Fruit fly (Drosophila melanogaster) whole organism, wandering third instar larva: ENCODE measurements around the gene Ask1.

Source experiments
- Abd-B ChIP-seq: fragments of >200 bp; optimal IDR thresholded peaks from 2 replicates; lab custom pipeline; 2017; ENCODE audit warnings: missing biosample characterization, missing genetic modification characterization
- CG9705 ChIP-seq: fragments of 200-800 bp; sonication (Bioruptor generic); optimal IDR thresholded peaks from 2 replicates; lab custom pipeline; 2018; ENCODE audit warnings: missing biosample characterization, mild to moderate bottlenecking, missing genetic modification characterization
- Dfd ChIP-seq: fragments of >200 bp; optimal IDR thresholded peaks from 2 replicates; lab custom pipeline; 2017; ENCODE audit warnings: missing biosample characterization, missing genetic modification characterization
- Dif ChIP-seq: fragments of 200-275, 200-300 bp; sonication (Bioruptor generic); optimal IDR thresholded peaks from 2 replicates; lab custom pipeline; 2018; ENCODE audit warnings: missing biosample characterization, missing genetic modification characterization; ENCODE audit not compliant: partially characterized antibody
- GATAd ChIP-seq: sonication (Bioruptor generic); optimal IDR thresholded peaks from 2 replicates; lab custom pipeline; 2016; ENCODE audit warnings: missing biosample characterization, missing genetic modification characterization
- HLH106 ChIP-seq: fragments of 200-800 bp; optimal IDR thresholded peaks from 3 replicates; lab custom pipeline; 2019; ENCODE audit warnings: missing biosample characterization, mild to moderate bottlenecking, missing genetic modification characterization, moderate library complexity
- Hnf4 ChIP-seq: fragments of 200-800 bp; sonication (Bioruptor generic); optimal IDR thresholded peaks from 2 replicates; lab custom pipeline; 2016; ENCODE audit warnings: missing biosample characterization, mild to moderate bottlenecking, missing genetic modification characterization
- Hr78 ChIP-seq: fragments of >200 bp; optimal IDR thresholded peaks from 2 replicates; lab custom pipeline; 2017; ENCODE audit warnings: missing biosample characterization, missing genetic modification characterization
- Hr83 ChIP-seq: fragments of 200-300 bp; sonication (Bioruptor generic); optimal IDR thresholded peaks from 2 replicates; lab custom pipeline; 2016; ENCODE audit warnings: missing biosample characterization, mild to moderate bottlenecking, missing genetic modification characterization, moderate library complexity; ENCODE audit not compliant: poor library complexity, severe bottlenecking
- Jra ChIP-seq: sonication (Bioruptor generic); optimal IDR thresholded peaks from 2 replicates; lab custom pipeline; 2016; ENCODE audit warnings: missing biosample characterization, missing genetic modification characterization
- Mio ChIP-seq: sonication (Bioruptor generic); optimal IDR thresholded peaks from 2 replicates; lab custom pipeline; 2016; ENCODE audit warnings: missing biosample characterization, missing genetic modification characterization
- Myc ChIP-seq: fragments of >200 bp; optimal IDR thresholded peaks from 2 replicates; lab custom pipeline; 2017
- OdsH ChIP-seq: fragments of 200-800 bp; sonication (Bioruptor generic); optimal IDR thresholded peaks from 2 replicates; lab custom pipeline; 2016; ENCODE audit warnings: missing biosample characterization, mild to moderate bottlenecking, missing genetic modification characterization
- Rel ChIP-seq, 2 experiments: fragments of 200-800 bp; sonication (Bioruptor generic) in 1 of 2; optimal IDR thresholded peaks; 2 replicates in 1 of 2; 3 replicates in 1 of 2; lab custom pipeline; 2016 to 2019; ENCODE audit warnings: mild to moderate bottlenecking in 2 of 2, missing biosample characterization in 2 of 2, missing genetic modification characterization in 2 of 2, moderate library complexity in 1 of 2
- Sp1 ChIP-seq: fragments of 200-800 bp; sonication (Bioruptor generic); optimal IDR thresholded peaks from 3 replicates; lab custom pipeline; 2019; ENCODE audit warnings: missing biosample characterization, mild to moderate bottlenecking, missing genetic modification characterization, moderate library complexity
- Vsx2 ChIP-seq: fragments of 200-300, 225-300 bp; sonication (Bioruptor generic); optimal IDR thresholded peaks from 2 replicates; lab custom pipeline; 2018; ENCODE audit warnings: missing biosample characterization, missing genetic modification characterization; ENCODE audit not compliant: partially characterized antibody
- br ChIP-seq: fragments of 200-800 bp; sonication (Bioruptor generic); optimal IDR thresholded peaks from 2 replicates; lab custom pipeline; 2016; ENCODE audit warnings: missing biosample characterization, missing genetic modification characterization
- brk ChIP-seq: fragments of 200-800 bp; sonication (Bioruptor generic); optimal IDR thresholded peaks from 2 replicates; lab custom pipeline; 2016; ENCODE audit warnings: missing biosample characterization, mild to moderate bottlenecking, missing genetic modification characterization
- dl ChIP-seq, 2 experiments: fragments of 175-275, 200-275 bp in 1 of 2; fragments of 200-275 bp in 1 of 2; sonication (Bioruptor generic); optimal IDR thresholded peaks; lab custom pipeline; 2018; ENCODE audit warnings: mild to moderate bottlenecking in 2 of 2, missing biosample characterization in 2 of 2, missing genetic modification characterization in 2 of 2, moderate library complexity in 2 of 2; ENCODE audit not compliant: partially characterized antibody in 2 of 2, insufficient read depth in 1 of 2
- dsf ChIP-seq: sonication (Bioruptor generic); optimal IDR thresholded peaks from 2 replicates; lab custom pipeline; 2016; ENCODE audit warnings: missing biosample characterization, missing genetic modification characterization, borderline replicate concordance
- foxo ChIP-seq, 2 experiments: fragments of 200-800 bp; sonication (Bioruptor generic); optimal IDR thresholded peaks; 2 replicates in 1 of 2; 3 replicates in 1 of 2; lab custom pipeline; 2016 to 2017; ENCODE audit warnings: missing biosample characterization in 2 of 2, missing genetic modification characterization in 2 of 2
- fru ChIP-seq: fragments of 200-800 bp; sonication (Bioruptor generic); optimal IDR thresholded peaks from 3 replicates; lab custom pipeline; 2016; ENCODE audit warnings: missing biosample characterization, mild to moderate bottlenecking, missing genetic modification characterization
- h ChIP-seq: fragments of 200-800 bp; sonication (Bioruptor generic); optimal IDR thresholded peaks from 3 replicates; lab custom pipeline; 2016; ENCODE audit warnings: missing biosample characterization, mild to moderate bottlenecking, missing genetic modification characterization
- lola ChIP-seq: fragments of >200 bp; optimal IDR thresholded peaks from 2 replicates; lab custom pipeline; 2017; ENCODE audit warnings: missing biosample characterization, missing genetic modification characterization
- pan ChIP-seq: fragments of >200 bp; optimal IDR thresholded peaks from 2 replicates; lab custom pipeline; 2017
- psq ChIP-seq: fragments of 200-800 bp; sonication (Bioruptor generic); optimal IDR thresholded peaks from 3 replicates; lab custom pipeline; 2017; ENCODE audit warnings: missing biosample characterization, mild to moderate bottlenecking, missing genetic modification characterization, moderate library complexity
- sage ChIP-seq: fragments of 200-800 bp; sonication (Bioruptor generic); optimal IDR thresholded peaks from 2 replicates; lab custom pipeline; 2016; ENCODE audit warnings: missing biosample characterization, mild to moderate bottlenecking, missing genetic modification characterization
- sv ChIP-seq: fragments of 200-800 bp; sonication (Bioruptor generic); optimal IDR thresholded peaks from 3 replicates; lab custom pipeline; 2016; ENCODE audit warnings: missing biosample characterization, missing genetic modification characterization
- tai ChIP-seq: sonication (Bioruptor generic); optimal IDR thresholded peaks from 2 replicates; lab custom pipeline; 2016; ENCODE audit warnings: missing biosample characterization, missing genetic modification characterization
- usp ChIP-seq: fragments of >200 bp; optimal IDR thresholded peaks from 2 replicates; lab custom pipeline; 2017; ENCODE audit warnings: missing biosample characterization, missing genetic modification characterization
- woc ChIP-seq: sonication (Bioruptor generic); optimal IDR thresholded peaks from 2 replicates; lab custom pipeline; 2016; ENCODE audit warnings: missing biosample characterization, mild to moderate bottlenecking, missing genetic modification characterization

Gene Ask1

DNA sequence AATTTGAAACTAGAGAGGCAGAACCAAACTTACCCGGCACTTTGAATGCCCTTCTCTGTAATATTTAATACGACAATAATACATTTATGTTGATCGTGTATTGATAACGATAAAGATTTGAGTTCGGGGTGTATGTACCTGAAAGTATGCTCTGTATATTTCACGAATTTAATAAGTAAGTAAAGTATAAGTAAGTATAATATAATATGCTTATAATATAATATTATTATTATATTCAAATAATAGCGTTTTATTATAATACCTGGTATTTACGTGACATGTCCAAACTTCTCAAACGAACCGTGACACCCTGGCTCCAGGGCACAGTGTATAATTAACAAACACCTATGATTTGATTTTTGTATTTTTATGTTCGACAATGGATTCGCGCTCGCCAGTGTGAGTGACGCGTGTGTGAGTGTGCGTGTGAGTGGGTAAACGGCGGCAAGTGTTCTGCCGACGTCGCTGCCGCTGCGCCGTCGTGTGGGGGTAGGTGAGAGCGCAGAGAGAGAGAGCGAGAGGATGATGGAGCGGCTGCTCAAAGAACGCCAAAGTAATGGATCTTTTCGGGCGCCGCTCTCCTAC is 10.2 kb downstream of the Ask1 start:
- no peak for TF ChIP-seq psq (GFP tag; lab: Kevin White, UChicago)
- TF ChIP-seq sv = no peak
- TF ChIP-seq br = no peak
- TF ChIP-seq lola = no peak
- TF ChIP-seq CG9705 (GFP tag; lab: Kevin White, UChicago) = no peak
- no peak for TF ChIP-seq Vsx2 (GFP tag; lab: Kevin White, UChicago)
- no peak for TF ChIP-seq Sp1 (GFP tag; lab: Kevin White, UChicago)
- peak; percentile 78 for TF ChIP-seq Dif (GFP tag; lab: Kevin White, UChicago)
- TF ChIP-seq tai (GFP tag; lab: Kevin White, UChicago) = no peak
- TF ChIP-seq OdsH = no peak
- no peak for TF ChIP-seq usp (GFP tag; lab: Kevin White, UChicago)
- TF ChIP-seq Mio (GFP tag; lab: Kevin White, UChicago) = no peak
- no peak for TF ChIP-seq Hr78
- peak; percentile 56 to 70 for TF ChIP-seq dl (GFP tag; optimal IDR thresholded peaks at IDR 0.05; lab: Kevin White, UChicago; ENCODE audit: insufficient read depth in 1 of 2, partially characterized antibody in 2 of 2)
- peak; percentile 13 for TF ChIP-seq fru (GFP tag; lab: Kevin White, UChicago)
- TF ChIP-seq GATAd (GFP tag; lab: Kevin White, UChicago) = no peak
- TF ChIP-seq woc (GFP tag; lab: Kevin White, UChicago) = no peak
- no peak for TF ChIP-seq Abd-B (GFP tag; lab: Kevin White, UChicago)

DNA sequence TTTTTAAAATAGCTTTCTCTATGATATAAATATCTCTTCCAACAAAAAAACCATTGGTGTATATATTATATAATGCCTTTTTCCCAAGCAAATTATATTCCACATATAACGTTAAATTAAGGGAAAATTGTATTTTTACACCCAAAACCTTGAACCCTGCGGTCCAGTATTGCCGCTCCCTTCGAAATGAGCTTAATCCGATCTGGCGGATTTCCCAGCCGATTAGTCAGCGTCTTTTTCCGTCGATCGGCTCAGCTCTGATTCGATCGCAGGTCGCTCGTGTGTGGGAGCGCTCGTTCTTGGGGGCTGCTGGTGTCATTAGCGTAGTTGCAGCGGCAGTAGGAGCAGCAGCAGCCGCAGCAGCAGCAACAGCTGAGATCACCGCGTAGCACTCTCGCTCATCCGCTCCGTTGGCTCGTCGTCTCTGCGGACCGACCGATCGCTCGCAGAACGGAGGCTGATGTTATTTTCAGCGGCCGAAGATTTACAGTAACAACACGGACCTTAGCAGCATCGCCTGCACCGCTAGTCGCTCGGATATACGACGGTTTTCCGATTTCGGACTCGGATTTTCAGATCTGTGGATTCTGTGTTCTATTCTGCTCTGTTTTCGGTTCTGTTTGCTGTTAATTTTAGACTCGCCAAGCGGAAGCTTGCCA is 10.9 kb downstream of the Ask1 start, which contains the start of gene CG4733:
Gene CG4733 (plus strand): TSS at position 350 of the 659 bp plus-strand sequence.
- peak in 1 of 2 experiments; percentile 50 for TF ChIP-seq dl (GFP tag; optimal IDR thresholded peaks at IDR 0.05; lab: Kevin White, UChicago; ENCODE audit: insufficient read depth in 1 of 2, partially characterized antibody in 2 of 2)
- no peak for TF ChIP-seq Abd-B (GFP tag; lab: Kevin White, UChicago)
- no peak for TF ChIP-seq dsf (GFP tag; lab: Kevin White, UChicago)
- no peak for TF ChIP-seq sage (GFP tag; lab: Kevin White, UChicago)
- TF ChIP-seq woc (GFP tag; lab: Kevin White, UChicago) = peak; percentile 32
- TF ChIP-seq Myc (lab: Kevin White, UChicago) = peak; percentile 98
- TF ChIP-seq Dfd (GFP tag; lab: Kevin White, UChicago) = no peak
- peak; percentile 56 for TF ChIP-seq fru (GFP tag; lab: Kevin White, UChicago)
- TF ChIP-seq Hr78 = no peak
- TF ChIP-seq Dif (GFP tag; lab: Kevin White, UChicago) = peak; percentile 32
- TF ChIP-seq, all 38 proteins: peak for 5

DNA sequence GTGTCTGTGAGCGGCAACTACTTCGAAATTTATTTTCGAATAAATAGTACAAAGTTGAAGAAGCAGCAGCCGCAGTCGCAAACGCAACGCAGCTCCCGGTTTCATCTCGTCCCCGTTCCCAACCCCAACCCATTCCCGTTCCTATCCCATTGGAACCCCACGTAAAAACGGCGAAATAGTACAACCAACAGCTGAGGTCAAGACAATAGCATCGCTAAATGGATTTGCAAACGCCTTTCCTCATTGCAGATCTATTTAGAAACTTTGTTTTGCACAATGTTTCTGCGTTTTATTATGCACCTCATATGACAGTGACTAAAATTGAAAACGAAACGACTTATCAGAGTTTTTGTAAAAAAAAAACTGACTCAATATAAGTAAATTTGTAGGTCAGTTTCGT is 11.8 kb downstream of the Ask1 start:
- no peak for TF ChIP-seq GATAd (GFP tag; lab: Kevin White, UChicago)
- no peak for TF ChIP-seq Dif (GFP tag; lab: Kevin White, UChicago)
- no peak for TF ChIP-seq Hr83 (GFP tag; lab: Kevin White, UChicago)
- no peak for TF ChIP-seq Abd-B (GFP tag; lab: Kevin White, UChicago)
- TF ChIP-seq brk (GFP tag; lab: Kevin White, UChicago) = no peak
- TF ChIP-seq Dfd (GFP tag; lab: Kevin White, UChicago) = no peak
- no peak for TF ChIP-seq dl (GFP tag; optimal IDR thresholded peaks at IDR 0.05; lab: Kevin White, UChicago; ENCODE audit: insufficient read depth in 1 of 2, partially characterized antibody in 2 of 2)
- no peak for TF ChIP-seq OdsH
- TF ChIP-seq foxo (GFP tag; optimal IDR thresholded peaks at IDR 0.05; lab: Kevin White, UChicago) = no peak
- TF ChIP-seq Hnf4 (GFP tag; lab: Kevin White, UChicago) = no peak
- TF ChIP-seq Rel (GFP tag; optimal IDR thresholded peaks at IDR 0.05; lab: Kevin White, UChicago) = no peak
- no peak for TF ChIP-seq Rel (tag; optimal IDR thresholded peaks at IDR 0.05; lab: Kevin White, UChicago)
- no peak for TF ChIP-seq Sp1 (GFP tag; lab: Kevin White, UChicago)
- no peak for TF ChIP-seq Jra
- TF ChIP-seq br = no peak
- TF ChIP-seq Mio (GFP tag; lab: Kevin White, UChicago) = no peak
- TF ChIP-seq pan (lab: Kevin White, UChicago) = no peak

DNA sequence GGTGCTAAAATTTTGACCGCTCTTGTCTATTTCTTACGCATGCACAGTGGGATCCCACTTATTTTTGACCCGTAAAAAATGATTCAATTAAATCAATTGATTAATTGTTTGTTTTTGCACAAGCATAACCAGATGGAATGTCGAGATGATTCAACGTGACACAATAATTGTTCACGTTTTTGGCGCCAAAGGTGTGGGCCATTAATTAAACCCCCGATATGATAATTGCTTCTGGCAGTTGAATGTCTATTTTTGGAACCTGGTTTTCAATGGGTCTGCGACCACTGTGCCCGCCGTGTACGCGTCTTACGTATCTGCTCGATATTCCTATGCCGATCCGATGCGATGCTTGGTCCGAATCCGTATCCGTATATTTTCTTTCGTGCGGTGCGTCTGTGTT is 12.5 kb downstream of the Ask1 start:
- TF ChIP-seq h (peak; percentile 18), Hr83 (GFP tag; lab: Kevin White, UChicago) (no peak), Jra (no peak), sv (peak; percentile 44), HLH106 (tag; lab: Kevin White, UChicago) (no peak), fru (GFP tag; lab: Kevin White, UChicago) (peak; percentile 5)
